Fruit fly (Drosophila melanogaster): ENCODE measurements around the gene CG43339.

- TF ChIP-seq CG8478 (optimal IDR thresholded peaks at IDR 0.05) (no peak), pan (optimal IDR thresholded peaks at IDR 0.05) (no peak), usp (GFP tag; optimal IDR thresholded peaks at IDR 0.05) (no peak), Dll (optimal IDR thresholded peaks at IDR 0.05) (no peak)
Measured at dm6 chr2L:18694724-18695105, 21.6 kb upstream of the CG43339 start.

Measured in whole organism.